Fruit fly (Drosophila melanogaster): ENCODE data around the gene CG8461.

CG8461 gene

dm6 chr3R:14478438-14479033 lies 34.9 kb downstream of the CG8461 start (continued):
- TF ChIP-seq ems (GFP tag; optimal IDR thresholded peaks at IDR 0.05) (peak; percentile 33), CTCF (GFP tag; optimal IDR thresholded peaks at IDR 0.05) (no peak), CG30020 (tag; optimal IDR thresholded peaks at IDR 0.05) (peak; percentile 40), dmrt11E (tag; optimal IDR thresholded peaks at IDR 0.05) (peak; percentile 93), CkIIα-i1 (GFP tag; IDR thresholded peaks at IDR 0.05) (no peak), bowl (GFP tag; IDR thresholded peaks at IDR 0.05) (peak; percentile 22; the same call in 1 of the 2 replicates), dati (GFP tag; IDR thresholded peaks at IDR 0.05) (no peak), PHDP (tag; optimal IDR thresholded peaks at IDR 0.05) (peak; percentile 86), gce (GFP tag; IDR thresholded peaks at IDR 0.05) (0 out of 3 replicates have a peak, but pooled peaks have one; percentile 49), CG6175 (GFP tag; IDR thresholded peaks at IDR 0.05) (0 out of 3 replicates have a peak, but pooled peaks have one; percentile 34), cad (GFP tag; optimal IDR thresholded peaks at IDR 0.05) (no peak), CG18619 (GFP tag; optimal IDR thresholded peaks at IDR 0.05) (peak; percentile 58), yki (optimal IDR thresholded peaks at IDR 0.05) (no peak), CG4282 (GFP tag; optimal IDR thresholded peaks at IDR 0.05) (no peak), CG8281 (tag; optimal IDR thresholded peaks at IDR 0.05) (peak; percentile 42), corto (GFP tag; optimal IDR thresholded peaks at IDR 0.05) (no peak), lola (GFP tag; optimal IDR thresholded peaks at IDR 0.05) (peak in 1 of 3 experiments; percentile 88), Atf6 (GFP tag; IDR thresholded peaks at IDR 0.05) (peak; percentile 83), pan (optimal IDR thresholded peaks at IDR 0.05) (no peak), pan (GFP tag; optimal IDR thresholded peaks at IDR 0.05 in 1 of 2, IDR thresholded peaks at IDR 0.05 in 1 of 2) (peak in 1 of 2 experiments; percentile 85), CG1647 (GFP tag; optimal IDR thresholded peaks at IDR 0.05) (no peak), pfk (GFP tag; optimal IDR thresholded peaks at IDR 0.05) (no peak), D19B (GFP tag; optimal IDR thresholded peaks at IDR 0.05) (peak; percentile 37), zen2 (GFP tag; IDR thresholded peaks at IDR 0.05; ENCODE audit: partially characterized antibody) (no peak), Vsx1 (GFP tag; optimal IDR thresholded peaks at IDR 0.05) (peak; percentile 30), CG1233 (GFP tag; optimal IDR thresholded peaks at IDR 0.05) (peak; percentile 65), z (GFP tag; IDR thresholded peaks at IDR 0.05) (no peak), CG8089 (GFP tag; optimal IDR thresholded peaks at IDR 0.05) (no peak), ttk (GFP tag; IDR thresholded peaks at IDR 0.05) (peak; percentile 75), fd64A (GFP tag; optimal IDR thresholded peaks at IDR 0.05) (no peak), CG2678 (tag; optimal IDR thresholded peaks at IDR 0.05) (peak; percentile 92), CG31388 (GFP tag; optimal IDR thresholded peaks at IDR 0.05) (peak; percentile 39), CG17912 (GFP tag; optimal IDR thresholded peaks at IDR 0.05) (no peak), shn (GFP tag; optimal IDR thresholded peaks at IDR 0.05) (no peak), HmgD (GFP tag; optimal IDR thresholded peaks at IDR 0.05) (no peak), chinmo (GFP tag; IDR thresholded peaks at IDR 0.05; ENCODE audit: partially characterized antibody) (peak; percentile 91), CG17359 (tag; optimal IDR thresholded peaks at IDR 0.05) (peak; percentile 78), CrebB (tag; optimal IDR thresholded peaks at IDR 0.05) (peak; percentile 46), da (GFP tag; optimal IDR thresholded peaks at IDR 0.05) (no peak), CG3838 (GFP tag; optimal IDR thresholded peaks at IDR 0.05) (peak; percentile 50), CG6254 (GFP tag; optimal IDR thresholded peaks at IDR 0.05) (peak; percentile 74), CG14014 (GFP tag; IDR thresholded peaks at IDR 0.05) (peak; percentile 56; the same call in 1 of the 2 replicates), sna (GFP tag; IDR thresholded peaks at IDR 0.05; ENCODE audit: partially characterized antibody) (no peak), MTF-1 (GFP tag; optimal IDR thresholded peaks at IDR 0.05; ENCODE audit: borderline replicate concordance) (no peak)
